Fruit fly (Drosophila melanogaster) whole organism, embryonic: ENCODE results near the gene Sec24CD.
A peak's percentile ranks its signal among the peaks of the same experiment; 100 is the strongest.

Source experiments
- Adf1 ChIP-seq: fragments of 200-800 bp; sonication (Bioruptor generic); IDR thresholded peaks from 2 replicates; pipeline ENCODE4 v1.3.6; 2022; ENCODE audit warnings: missing biosample characterization, missing genetic modification characterization
- Atf6 ChIP-seq: fragments of 200-800 bp; sonication (Bioruptor generic); IDR thresholded peaks from 2 replicates; pipeline ENCODE4 v1.3.6; 2022; ENCODE audit warnings: missing biosample characterization, missing genetic modification characterization
- Bgb ChIP-seq: fragments of 200-800 bp; sonication (Bioruptor generic); IDR thresholded peaks from 2 replicates; pipeline ENCODE4 v1.3.6; 2022; ENCODE audit warnings: missing biosample characterization, missing genetic modification characterization; ENCODE audit not compliant: partially characterized antibody
- CG10959 ChIP-seq: fragments of 200-800 bp; sonication (Bioruptor generic); IDR thresholded peaks from 2 replicates; pipeline ENCODE4 v1.3.6; 2022; ENCODE audit warnings: missing biosample characterization, missing genetic modification characterization
- CG12219 ChIP-seq: fragments of 200-800 bp; sonication (Bioruptor generic); optimal IDR thresholded peaks from 3 replicates; lab custom pipeline; 2018; ENCODE audit warnings: missing biosample characterization, mild to moderate bottlenecking, missing genetic modification characterization
- CG13775 ChIP-seq: fragments of 200-800 bp; sonication (Bioruptor generic); optimal IDR thresholded peaks from 3 replicates; lab custom pipeline; 2017; ENCODE audit warnings: missing biosample characterization, mild to moderate bottlenecking, missing genetic modification characterization
- CG14050 ChIP-seq: fragments of 200-800 bp; sonication (Bioruptor generic); IDR thresholded peaks from 3 replicates; pipeline ENCODE4 v1.3.6; 2022; ENCODE audit warnings: missing biosample characterization, missing genetic modification characterization
- CG14710 ChIP-seq: fragments of 200-800 bp; sonication (Bioruptor generic); optimal IDR thresholded peaks from 3 replicates; lab custom pipeline; 2019; ENCODE audit warnings: missing biosample characterization, mild to moderate bottlenecking, missing genetic modification characterization, moderate library complexity
- CG15696 ChIP-seq: fragments of 200-800 bp; sonication (Bioruptor generic); optimal IDR thresholded peaks from 2 replicates; lab custom pipeline; 2019; ENCODE audit warnings: missing biosample characterization, mild to moderate bottlenecking, missing genetic modification characterization, moderate library complexity
- CG1602 ChIP-seq: fragments of 200-800 bp; sonication (Bioruptor generic); optimal IDR thresholded peaks from 3 replicates; lab custom pipeline; 2016; ENCODE audit warnings: missing biosample characterization, missing genetic modification characterization
- CG17385 ChIP-seq: fragments of 200-800 bp; sonication (Bioruptor generic); optimal IDR thresholded peaks from 3 replicates; lab custom pipeline; 2018; ENCODE audit warnings: missing biosample characterization, mild to moderate bottlenecking, missing genetic modification characterization
- CG17912 ChIP-seq: fragments of 200-800 bp; sonication (Bioruptor generic); optimal IDR thresholded peaks from 2 replicates; lab custom pipeline; 2018; ENCODE audit warnings: missing biosample characterization, mild to moderate bottlenecking, missing genetic modification characterization
- CG1792 ChIP-seq: fragments of 200-800 bp; sonication (Bioruptor generic); optimal IDR thresholded peaks from 2 replicates; lab custom pipeline; 2016; ENCODE audit warnings: missing biosample characterization, missing genetic modification characterization
- CG18262 ChIP-seq: fragments of 200-800 bp; optimal IDR thresholded peaks from 3 replicates; lab custom pipeline; 2019; ENCODE audit warnings: missing biosample characterization, mild to moderate bottlenecking, missing genetic modification characterization, moderate library complexity
- CG2712 ChIP-seq: fragments of 200-800 bp; optimal IDR thresholded peaks from 3 replicates; lab custom pipeline; 2019; ENCODE audit warnings: missing biosample characterization, mild to moderate bottlenecking, missing genetic modification characterization, moderate library complexity
- CG30020 ChIP-seq: fragments of 200-800 bp; optimal IDR thresholded peaks from 2 replicates; lab custom pipeline; 2019; ENCODE audit warnings: missing biosample characterization, mild to moderate bottlenecking, missing genetic modification characterization, moderate library complexity
- CG30403 ChIP-seq: fragments of 200-800 bp; sonication (Bioruptor generic); optimal IDR thresholded peaks from 3 replicates; lab custom pipeline; 2016; ENCODE audit warnings: missing biosample characterization, missing genetic modification characterization
- CG3065 ChIP-seq: fragments of 200-800 bp; sonication (Bioruptor generic); optimal IDR thresholded peaks from 2 replicates; lab custom pipeline; 2016; ENCODE audit warnings: missing biosample characterization, missing genetic modification characterization
- CG32532 ChIP-seq: fragments of 200-800 bp; sonication (Bioruptor generic); IDR thresholded peaks from 2 replicates; pipeline ENCODE4 v1.3.6; 2022; ENCODE audit warnings: missing biosample characterization, missing genetic modification characterization
- CG43689 ChIP-seq: fragments of 200-800 bp; sonication (Bioruptor generic); IDR thresholded peaks from 2 replicates; pipeline ENCODE4 v1.3.6; 2022; ENCODE audit warnings: missing biosample characterization, missing genetic modification characterization
- CG6175 ChIP-seq: fragments of 200-800 bp; sonication (Bioruptor generic); IDR thresholded peaks from 3 replicates; pipeline ENCODE4 v1.3.6; 2022; ENCODE audit warnings: missing biosample characterization, missing genetic modification characterization
- CG8290 ChIP-seq, 3 experiments: fragments of 200-800 bp; sonication (Bioruptor generic); optimal IDR thresholded peaks; 2 replicates each; lab custom pipeline; 2016 to 2019; ENCODE audit warnings: missing biosample characterization in 3 of 3, missing genetic modification characterization in 3 of 3, mild to moderate bottlenecking in 2 of 3, moderate library complexity in 1 of 3
- CHES-1-like ChIP-seq: fragments of 200-800 bp; sonication (Bioruptor generic); optimal IDR thresholded peaks from 2 replicates; lab custom pipeline; 2016; ENCODE audit warnings: missing biosample characterization, missing genetic modification characterization
- CoRest ChIP-seq: fragments of 200-800 bp; sonication (Bioruptor generic); optimal IDR thresholded peaks from 3 replicates; lab custom pipeline; 2018; ENCODE audit warnings: missing biosample characterization, mild to moderate bottlenecking, missing genetic modification characterization, moderate library complexity
- Drgx ChIP-seq: fragments of 200-800 bp; sonication (Bioruptor generic); IDR thresholded peaks from 2 replicates; pipeline ENCODE4 v1.3.6; 2022; ENCODE audit warnings: missing biosample characterization, missing genetic modification characterization
- Elba2 ChIP-seq: fragments of 200-800 bp; sonication (Bioruptor generic); optimal IDR thresholded peaks from 3 replicates; lab custom pipeline; 2016; ENCODE audit warnings: missing biosample characterization, missing genetic modification characterization
- HLH3B ChIP-seq: fragments of 200-800 bp; sonication (Bioruptor generic); IDR thresholded peaks from 2 replicates; pipeline ENCODE4 v1.3.6; 2022; ENCODE audit warnings: missing biosample characterization, missing genetic modification characterization
- Hey ChIP-seq: fragments of 200-800 bp; sonication (Bioruptor generic); optimal IDR thresholded peaks from 3 replicates; lab custom pipeline; 2018; ENCODE audit warnings: missing biosample characterization, mild to moderate bottlenecking, missing genetic modification characterization
- Hr39 ChIP-seq: fragments of >200 bp; optimal IDR thresholded peaks from 2 replicates; lab custom pipeline; 2017
- Neu2 ChIP-seq: fragments of 200-800 bp; sonication (Bioruptor generic); optimal IDR thresholded peaks from 3 replicates; lab custom pipeline; 2016; ENCODE audit warnings: missing biosample characterization, missing genetic modification characterization, borderline replicate concordance
- NfI ChIP-seq: fragments of 200-800 bp; sonication (Bioruptor generic); optimal IDR thresholded peaks from 3 replicates; lab custom pipeline; 2018; ENCODE audit warnings: missing biosample characterization, mild to moderate bottlenecking, missing genetic modification characterization, moderate library complexity
- Opbp ChIP-seq: fragments of 200-800 bp; sonication (Bioruptor generic); IDR thresholded peaks from 3 replicates; pipeline ENCODE4 v1.3.6; 2022; ENCODE audit warnings: missing biosample characterization, missing genetic modification characterization; ENCODE audit not compliant: partially characterized antibody
- bigmax ChIP-seq: fragments of 200-800 bp; sonication (Bioruptor generic); optimal IDR thresholded peaks from 2 replicates; lab custom pipeline; 2018; ENCODE audit warnings: missing biosample characterization, mild to moderate bottlenecking, missing genetic modification characterization
- cas ChIP-seq: fragments of 200-800 bp; sonication (Bioruptor generic); IDR thresholded peaks from 2 replicates; pipeline ENCODE4 v1.3.6; 2022; ENCODE audit warnings: missing biosample characterization, missing genetic modification characterization
- croc ChIP-seq: fragments of 200-800 bp; sonication (Bioruptor generic); conservative IDR thresholded peaks from 3 replicates; pipeline ENCODE4 v1.3.6; 2022; ENCODE audit warnings: missing biosample characterization, missing genetic modification characterization
- esg ChIP-seq: fragments of 200-800 bp; sonication (Bioruptor generic); conservative IDR thresholded peaks from 2 replicates; pipeline ENCODE4 v1.3.6; 2022; ENCODE audit warnings: missing biosample characterization, missing genetic modification characterization
- fru ChIP-seq: fragments of >200 bp; optimal IDR thresholded peaks from 2 replicates; lab custom pipeline; 2017
- gt ChIP-seq: fragments of 200-800 bp; sonication (Bioruptor generic); IDR thresholded peaks from 2 replicates; pipeline ENCODE4 v1.3.6; 2022; ENCODE audit warnings: missing biosample characterization, missing genetic modification characterization
- inv ChIP-seq: fragments of 200-800 bp; sonication (Bioruptor generic); IDR thresholded peaks from 2 replicates; pipeline ENCODE4 v1.3.6; 2022; ENCODE audit warnings: missing biosample characterization, missing genetic modification characterization; ENCODE audit not compliant: partially characterized antibody
- jigr1 ChIP-seq: fragments of 200-800 bp; sonication (Bioruptor generic); IDR thresholded peaks from 3 replicates; pipeline ENCODE4 v1.3.6; 2022; ENCODE audit warnings: missing biosample characterization, missing genetic modification characterization
- jing ChIP-seq: fragments of 200-800 bp; sonication (Bioruptor generic); optimal IDR thresholded peaks from 2 replicates; lab custom pipeline; 2018; ENCODE audit warnings: missing biosample characterization, mild to moderate bottlenecking, missing genetic modification characterization
- kay ChIP-seq: fragments of 200-800 bp; sonication (Bioruptor generic); optimal IDR thresholded peaks from 2 replicates; lab custom pipeline; 2016; ENCODE audit warnings: missing biosample characterization, missing genetic modification characterization
- pros ChIP-seq: fragments of 200-800 bp; sonication (Bioruptor generic); optimal IDR thresholded peaks from 3 replicates; lab custom pipeline; 2019; ENCODE audit warnings: missing biosample characterization, mild to moderate bottlenecking, missing genetic modification characterization, moderate library complexity
- psq ChIP-seq: fragments of 200-800 bp; sonication (Bioruptor generic); optimal IDR thresholded peaks from 2 replicates; lab custom pipeline; 2017; ENCODE audit warnings: missing biosample characterization, missing genetic modification characterization
- ro ChIP-seq: fragments of 200-800 bp; sonication (Bioruptor generic); IDR thresholded peaks from 2 replicates; pipeline ENCODE4 v1.3.6; 2022; ENCODE audit warnings: missing biosample characterization, missing genetic modification characterization
- sens-2 ChIP-seq: fragments of 200-800 bp; sonication (Bioruptor generic); IDR thresholded peaks from 2 replicates; pipeline ENCODE4 v1.3.6; 2022; ENCODE audit warnings: missing biosample characterization, missing genetic modification characterization
- sisA ChIP-seq: fragments of 200-800 bp; sonication (Bioruptor generic); IDR thresholded peaks from 2 replicates; pipeline ENCODE4 v1.3.6; 2022; ENCODE audit warnings: missing biosample characterization, missing genetic modification characterization
- sna ChIP-seq: fragments of 200-800 bp; sonication (Bioruptor generic); IDR thresholded peaks from 2 replicates; pipeline ENCODE4 v1.3.6; 2022; ENCODE audit warnings: missing biosample characterization, missing genetic modification characterization; ENCODE audit not compliant: partially characterized antibody
- tap ChIP-seq: fragments of 200-800 bp; optimal IDR thresholded peaks from 3 replicates; lab custom pipeline; 2019; ENCODE audit warnings: missing biosample characterization, mild to moderate bottlenecking, missing genetic modification characterization, moderate library complexity
- trh ChIP-seq: fragments of 200-800 bp; sonication (Bioruptor generic); optimal IDR thresholded peaks from 2 replicates; lab custom pipeline; 2016; ENCODE audit warnings: missing biosample characterization, missing genetic modification characterization
- wek ChIP-seq: fragments of 200-800 bp; sonication (Bioruptor generic); optimal IDR thresholded peaks from 3 replicates; lab custom pipeline; 2018; ENCODE audit warnings: missing biosample characterization, mild to moderate bottlenecking, missing genetic modification characterization, moderate library complexity
- yki ChIP-seq: fragments of >200 bp; optimal IDR thresholded peaks from 3 replicates; lab custom pipeline; 2018

Sec24CD gene

dm6 chr2L:2221649-2222150 is 14.9 kb downstream of the Sec24CD start (continued):
- TF ChIP-seq tap (tag; lab: Kevin White, UChicago) (peak; percentile 96), HLH3B (GFP tag; lab: Robert Waterston, UW) (peak; percentile 98), bigmax (GFP tag; lab: Kevin White, UChicago) (peak; percentile 65), CoRest (peak; percentile 97), CG43689 (GFP tag; lab: Robert Waterston, UW) (peak; percentile 98), esg (GFP tag; lab: Robert Waterston, UW) (peak; percentile 97), CG13775 (peak; percentile 94), cas (GFP tag; lab: Robert Waterston, UW) (peak; percentile 95), NfI (peak; percentile 96), inv (GFP tag; lab: Robert Waterston, UW) (no peak), CG14050 (peak; percentile 97), yki (lab: Kevin White, UChicago) (no peak), CG15696 (peak; percentile 87), CG8290 (GFP tag; optimal IDR thresholded peaks at IDR 0.05; lab: Kevin White, UChicago) (peak; percentile 90), CG8290 (tag; optimal IDR thresholded peaks at IDR 0.05; lab: Kevin White, UChicago) (peak; percentile 43 to 98), Adf1 (peak; percentile 87), CG30403 (peak; percentile 97), CG1792 (GFP tag; lab: Kevin White, UChicago) (peak; percentile 91), Elba2 (GFP tag; lab: Kevin White, UChicago) (peak; percentile 81), Drgx (GFP tag; lab: Robert Waterston, UW) (peak; percentile 99), jigr1 (peak; percentile 90), sens-2 (peak; percentile 96), CHES-1-like (GFP tag; lab: Kevin White, UChicago) (peak; percentile 98), sna (GFP tag; lab: Robert Waterston, UW) (no peak), psq (GFP tag; lab: Kevin White, UChicago) (peak; percentile 91), Hr39 (no peak), CG10959 (GFP tag; lab: Robert Waterston, UW) (peak; percentile 95), Bgb (GFP tag; lab: Robert Waterston, UW) (no peak), croc (GFP tag; lab: Robert Waterston, UW) (peak; percentile 91), CG18262 (tag; lab: Kevin White, UChicago) (peak; percentile 94), gt (GFP tag; lab: Robert Waterston, UW) (peak; percentile 91), CG32532 (GFP tag; lab: Robert Waterston, UW) (peak; percentile 99), Atf6 (GFP tag; lab: Robert Waterston, UW) (peak; percentile 99), sisA (GFP tag; lab: Robert Waterston, UW) (peak; percentile 97), kay (GFP tag; lab: Kevin White, UChicago) (peak; percentile 96), fru (no peak), CG3065 (GFP tag; lab: Kevin White, UChicago) (peak; percentile 84), CG1602 (peak; percentile 96), Hey (tag; lab: Kevin White, UChicago) (peak; percentile 94), CG17912 (peak; percentile 91), CG14710 (tag; lab: Kevin White, UChicago) (peak; percentile 90), ro (GFP tag; lab: Robert Waterston, UW) (peak; percentile 94), CG17385 (GFP tag; lab: Kevin White, UChicago) (peak; percentile 97), trh (GFP tag; lab: Kevin White, UChicago) (peak; percentile 94), Opbp (GFP tag; lab: Robert Waterston, UW) (no peak), CG12219 (GFP tag; lab: Kevin White, UChicago) (peak; percentile 96), CG30020 (tag; lab: Kevin White, UChicago) (peak; percentile 76), jing (GFP tag; lab: Kevin White, UChicago) (peak; percentile 89), pros (GFP tag; lab: Kevin White, UChicago) (no peak), Neu2 (GFP tag; lab: Kevin White, UChicago) (peak; percentile 34), wek (GFP tag; lab: Kevin White, UChicago) (peak; percentile 84), CG2712 (peak; percentile 96), CG6175 (GFP tag; lab: Robert Waterston, UW) (peak; percentile 96)
